Worm (Caenorhabditis elegans) whole organism, mixed stage, embryonic: ENCODE results near the gene srw-84.

ENCODE experiments used
- drap-1 ChIP-seq: fragments of 200-800 bp; sonication (Bioruptor generic); optimal IDR thresholded peaks from 3 replicates; lab custom pipeline; 2018; ENCODE audit warnings: mild to moderate bottlenecking, missing genetic modification characterization, missing compliant biosample characterization
- lsy-2 ChIP-seq: fragments of 150-350 bp; optimal IDR thresholded peaks from 2 replicates; lab custom pipeline; 2014; ENCODE audit warnings: missing biosample characterization, missing genetic modification characterization
- pha-4 ChIP-seq: fragments of 150-350 bp; optimal IDR thresholded peaks from 2 replicates; lab custom pipeline; 2018; ENCODE audit warnings: missing biosample characterization, missing genetic modification reagents, missing genetic modification characterization
- zip-8 ChIP-seq: fragments of 150-350 bp; optimal IDR thresholded peaks from 2 replicates; lab custom pipeline; 2014; ENCODE audit warnings: missing biosample characterization, missing genetic modification characterization
- ztf-11 ChIP-seq: fragments of 150-350 bp; optimal IDR thresholded peaks from 2 replicates; lab custom pipeline; 2014; ENCODE audit warnings: missing biosample characterization, missing genetic modification characterization

srw-84 gene

DNA sequence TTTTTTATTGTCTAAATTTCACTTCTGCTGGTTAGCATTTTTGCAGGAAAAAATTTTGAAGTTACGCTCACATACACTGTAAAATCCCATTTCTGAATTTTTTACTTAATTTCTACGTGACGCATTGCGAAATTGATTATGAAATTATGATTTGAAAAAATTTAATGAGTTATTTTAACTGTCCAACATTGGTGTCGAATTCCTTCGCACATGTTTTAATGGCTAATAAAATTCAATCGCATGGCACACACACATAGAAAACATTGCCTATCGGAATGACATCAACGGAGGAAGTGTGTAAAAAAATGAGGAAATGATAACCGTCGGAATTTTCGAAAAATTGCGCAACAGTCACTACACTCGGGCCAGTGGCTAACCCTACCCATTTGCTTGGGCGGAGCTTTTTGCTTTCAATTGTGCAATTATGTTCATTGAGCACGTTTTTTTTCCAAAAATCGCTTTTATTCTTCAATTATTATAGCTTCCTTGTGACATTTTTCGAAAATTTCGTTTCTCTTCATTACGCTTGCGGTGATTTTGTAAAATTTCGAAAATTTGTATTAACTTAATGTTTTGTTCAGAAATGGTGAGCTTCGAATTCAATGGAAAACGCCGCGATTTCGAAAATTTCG is 52.9 kb downstream of the srw-84 start, which contains the start of gene C25F9.16:
TSS of gene C25F9.16 (plus strand) at position 582 of the 632 bp plus-strand sequence.
- TF ChIP-seq pha-4 (tag; lab: Kevin White, UChicago) (no peak), drap-1 (GFP tag; lab: Kevin White, UChicago) (no peak), lsy-2 (no peak), zip-8 (tag; lab: Kevin White, UChicago) (peak; percentile 29), ztf-11 (no peak)
